Worm (Caenorhabditis elegans) whole organism, young adult: ENCODE results near the gene cest-9.2.

Experiments
- D2030.7 ChIP-seq: fragments of 200-800 bp; sonication (Bioruptor generic); IDR thresholded peaks from 2 replicates; pipeline ENCODE4 v1.3.6; 2022; ENCODE audit warnings: missing genetic modification reagents, missing genetic modification characterization, missing compliant biosample characterization
- F49E8.2 ChIP-seq: sonication (generic microtip); optimal IDR thresholded peaks from 3 replicates; lab custom pipeline; 2017; ENCODE audit warnings: missing genetic modification characterization, mild to moderate bottlenecking, missing compliant biosample characterization, antibody characterized with exemption, moderate library complexity; ENCODE audit not compliant: insufficient read depth
- F55B11.4 ChIP-seq: sonication (generic microtip); optimal IDR thresholded peaks from 2 replicates; lab custom pipeline; 2016; ENCODE audit warnings: missing compliant biosample characterization, missing genetic modification characterization, borderline replicate concordance; ENCODE audit not compliant: insufficient read depth
- K11D2.4 ChIP-seq: fragments of 200-800 bp; sonication (Bioruptor generic); IDR thresholded peaks from 2 replicates; pipeline ENCODE4 v1.3.6; 2022; ENCODE audit warnings: missing genetic modification reagents, missing genetic modification characterization, missing compliant biosample characterization
- K12H6.12 ChIP-seq: fragments of 200-800 bp; sonication (Bioruptor generic); optimal IDR thresholded peaks from 2 replicates; lab custom pipeline; 2018; ENCODE audit warnings: mild to moderate bottlenecking, missing genetic modification characterization, missing compliant biosample characterization
- T07F8.4 ChIP-seq: sonication (generic microtip); optimal IDR thresholded peaks from 2 replicates; lab custom pipeline; 2016; ENCODE audit warnings: mild to moderate bottlenecking, missing genetic modification characterization, moderate library complexity, missing compliant biosample characterization
- Y53G8AR.9 ChIP-seq: fragments of 200-800 bp; sonication (Bioruptor generic); conservative IDR thresholded peaks from 2 replicates; pipeline ENCODE4 v1.3.6; 2022; ENCODE audit warnings: missing genetic modification reagents, missing genetic modification characterization, missing compliant biosample characterization
- atf-7 ChIP-seq: sonication (generic microtip); optimal IDR thresholded peaks from 2 replicates; lab custom pipeline; 2017; ENCODE audit warnings: mild to moderate bottlenecking, missing genetic modification characterization, missing compliant biosample characterization
- athp-1 ChIP-seq: sonication (generic microtip); optimal IDR thresholded peaks from 2 replicates; lab custom pipeline; 2017; ENCODE audit warnings: mild to moderate bottlenecking, missing genetic modification characterization, missing compliant biosample characterization
- bed-1 ChIP-seq: fragments of 200-800 bp; sonication (Bioruptor generic); IDR thresholded peaks from 2 replicates; pipeline ENCODE4 v1.3.6; 2022; ENCODE audit warnings: missing genetic modification reagents, missing genetic modification characterization, missing compliant biosample characterization
- cebp-1 ChIP-seq, 2 experiments: fragments of 200-800 bp in 1 of 2; sonication (Bioruptor generic) in 1 of 2; sonication (generic microtip) in 1 of 2; IDR thresholded peaks in 1 of 2; optimal IDR thresholded peaks in 1 of 2; 2 replicates each; pipeline versions ENCODE4 v1.3.6 to Lab custom; 2017 to 2022; ENCODE audit warnings: missing compliant biosample characterization in 2 of 2, missing genetic modification characterization in 2 of 2, mild to moderate bottlenecking in 1 of 2, missing genetic modification reagents in 1 of 2, moderate library complexity in 1 of 2
- cebp-2 ChIP-seq: fragments of 200-800 bp; sonication (Bioruptor generic); IDR thresholded peaks from 2 replicates; pipeline ENCODE4 v1.3.6; 2022; ENCODE audit warnings: missing genetic modification characterization, missing compliant biosample characterization
- ceh-58 ChIP-seq: fragments of 200-800 bp; sonication (Bioruptor generic); IDR thresholded peaks from 2 replicates; pipeline ENCODE4 v1.3.6; 2022; ENCODE audit warnings: missing genetic modification characterization, missing compliant biosample characterization
- dpff-1 ChIP-seq: sonication (generic microtip); optimal IDR thresholded peaks from 2 replicates; lab custom pipeline; 2017; ENCODE audit warnings: mild to moderate bottlenecking, missing genetic modification characterization, missing compliant biosample characterization
- ets-4 ChIP-seq: fragments of 200-800 bp; sonication (Bioruptor generic); optimal IDR thresholded peaks from 2 replicates; lab custom pipeline; 2018; ENCODE audit warnings: mild to moderate bottlenecking, missing genetic modification characterization, missing compliant biosample characterization
- hmg-1.2 ChIP-seq: fragments of 200-800 bp; sonication (Bioruptor generic); IDR thresholded peaks from 2 replicates; pipeline ENCODE4 v1.3.6; 2022; ENCODE audit warnings: missing genetic modification reagents, missing genetic modification characterization, missing compliant biosample characterization
- hrde-1 ChIP-seq: sonication (generic microtip); optimal IDR thresholded peaks from 2 replicates; lab custom pipeline; 2016; ENCODE audit warnings: missing genetic modification characterization, mild to moderate bottlenecking, missing compliant biosample characterization, moderate library complexity, missing genotype, missing genetic modification reagents, borderline replicate concordance
- lag-1 ChIP-seq: fragments of 200-800 bp; sonication (Bioruptor generic); IDR thresholded peaks from 2 replicates; pipeline ENCODE4 v1.3.6; 2022; ENCODE audit warnings: missing genetic modification reagents, missing genetic modification characterization, missing compliant biosample characterization
- lin-26 ChIP-seq: fragments of 200-800 bp; sonication (Bioruptor generic); IDR thresholded peaks from 2 replicates; pipeline ENCODE4 v1.3.6; 2022; ENCODE audit warnings: missing genetic modification reagents, missing genetic modification characterization, missing compliant biosample characterization
- lin-40 ChIP-seq: sonication (generic microtip); optimal IDR thresholded peaks from 2 replicates; lab custom pipeline; 2016; ENCODE audit warnings: missing genetic modification characterization, mild to moderate bottlenecking, missing compliant biosample characterization, missing genotype, missing genetic modification reagents
- madf-3 ChIP-seq: fragments of 200-800 bp; sonication (Bioruptor generic); IDR thresholded peaks from 2 replicates; pipeline ENCODE4 v1.3.6; 2022; ENCODE audit warnings: missing genetic modification reagents, missing genetic modification characterization, missing compliant biosample characterization
- nhr-80 ChIP-seq: sonication (generic microtip); optimal IDR thresholded peaks from 2 replicates; lab custom pipeline; 2016; ENCODE audit warnings: missing genetic modification characterization, missing compliant biosample characterization
- pha-4 ChIP-seq: fragments of 150-350 bp; sonication (generic microtip); optimal IDR thresholded peaks from 2 replicates; lab custom pipeline; 2014; ENCODE audit warnings: missing biosample characterization, missing genetic modification reagents, missing genetic modification characterization
- rcor-1 ChIP-seq: fragments of 200-800 bp; sonication (Bioruptor generic); IDR thresholded peaks from 2 replicates; pipeline ENCODE4 v1.3.6; 2022; ENCODE audit warnings: missing genetic modification reagents, missing genetic modification characterization, missing compliant biosample characterization
- repo-1 ChIP-seq: sonication (generic microtip); optimal IDR thresholded peaks from 2 replicates; lab custom pipeline; 2017; ENCODE audit warnings: mild to moderate bottlenecking, missing genetic modification characterization, missing compliant biosample characterization
- rpc-1 ChIP-seq, 2 experiments: fragments of 150-350 bp in 1 of 2; sonication (generic microtip) in 1 of 2; optimal IDR thresholded peaks; 2 replicates each; lab custom pipeline; 2014 to 2018; ENCODE audit warnings: missing biosample characterization in 1 of 2, missing genetic modification characterization in 1 of 2, missing genetic modification reagents in 1 of 2, missing genotype in 1 of 2
- sdz-38 ChIP-seq: sonication (generic microtip); optimal IDR thresholded peaks from 2 replicates; lab custom pipeline; 2016; ENCODE audit warnings: missing genotype, missing genetic modification characterization, missing compliant biosample characterization
- somi-1 ChIP-seq: fragments of 200-800 bp; sonication (Bioruptor generic); optimal IDR thresholded peaks from 2 replicates; lab custom pipeline; 2018; ENCODE audit warnings: mild to moderate bottlenecking, missing genetic modification characterization, missing compliant biosample characterization
- tbp1 ChIP-seq: fragments of 200-800 bp; sonication (Bioruptor generic); optimal IDR thresholded peaks from 2 replicates; lab custom pipeline; 2018; ENCODE audit warnings: mild to moderate bottlenecking, missing genetic modification characterization, missing compliant biosample characterization
- unc-130 ChIP-seq: sonication (generic microtip); optimal IDR thresholded peaks from 2 replicates; lab custom pipeline; 2016; ENCODE audit warnings: missing genetic modification reagents, missing genetic modification characterization, missing compliant biosample characterization
- ztf-26 ChIP-seq: sonication (generic microtip); optimal IDR thresholded peaks from 2 replicates; lab custom pipeline; 2017; ENCODE audit warnings: missing genetic modification characterization, missing compliant biosample characterization
- ztf-28 ChIP-seq: fragments of 200-800 bp; sonication (Bioruptor generic); IDR thresholded peaks from 2 replicates; pipeline ENCODE4 v1.3.6; 2022; ENCODE audit warnings: missing genetic modification reagents, missing genetic modification characterization, missing compliant biosample characterization
- ztf-3 ChIP-seq: fragments of 200-800 bp; sonication (Bioruptor generic); optimal IDR thresholded peaks from 2 replicates; lab custom pipeline; 2018; ENCODE audit warnings: mild to moderate bottlenecking, missing genetic modification characterization, missing compliant biosample characterization

Gene cest-9.2

DNA sequence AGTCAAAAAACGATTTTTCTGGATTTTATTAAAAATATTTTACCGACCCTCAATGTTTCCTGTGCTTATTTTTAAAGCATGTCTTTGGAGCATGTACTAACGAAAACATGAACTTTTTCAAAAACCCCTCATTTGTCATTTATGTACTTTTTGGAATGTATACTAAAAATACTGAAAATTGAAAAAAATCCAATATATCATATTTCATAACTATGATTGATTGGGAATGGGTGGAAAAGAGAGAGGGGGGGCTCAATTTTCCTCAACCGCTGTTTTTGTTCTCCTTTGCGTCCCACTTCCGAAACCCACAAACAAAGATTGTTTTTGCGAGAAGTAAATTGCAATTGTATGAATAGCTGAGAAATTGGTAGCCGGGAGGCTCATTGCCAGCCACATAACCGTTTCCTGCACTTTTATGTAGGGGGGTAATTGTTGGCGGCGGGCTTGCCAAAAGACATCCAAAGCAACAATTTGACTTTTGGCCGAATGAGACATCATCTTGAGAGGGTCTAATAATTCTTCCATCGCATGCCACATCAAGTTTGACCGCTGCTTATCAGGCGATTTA is 42.0 kb upstream of the cest-9.2 start:
- no peak for TF ChIP-seq rpc-1 (optimal IDR thresholded peaks at IDR 0.05; lab: Kevin White, UChicago)
- no peak for TF ChIP-seq rpc-1 (tag; optimal IDR thresholded peaks at IDR 0.05; lab: Kevin White, UChicago)
- TF ChIP-seq atf-7 (tag; lab: Kevin White, UChicago), result no peak
- TF ChIP-seq madf-3 (GFP tag; lab: Robert Waterston, UW), result no peak
- TF ChIP-seq dpff-1 (tag; lab: Kevin White, UChicago), result no peak
- no peak for TF ChIP-seq D2030.7 (GFP tag; lab: Robert Waterston, UW)
- no peak for TF ChIP-seq repo-1 (tag; lab: Kevin White, UChicago)
- no peak for TF ChIP-seq F49E8.2
- TF ChIP-seq athp-1 (tag; lab: Kevin White, UChicago), result no peak

- TF ChIP-seq tbp1 (no peak), somi-1 (GFP tag; lab: Kevin White, UChicago) (no peak), lin-40 (tag; lab: Kevin White, UChicago) (peak; percentile 62), ztf-26 (tag; lab: Kevin White, UChicago) (peak; percentile 31)
Observed at ce11 chrX:12180681-12181080, 41.2 kb upstream of the cest-9.2 start.

ce11 chrX:12181606-12182005 is 40.3 kb upstream of the cest-9.2 start:
- peak; percentile 49 for TF ChIP-seq nhr-80
- TF ChIP-seq rcor-1 (GFP tag; lab: Robert Waterston, UW), result no peak

ce11 chrX:12182684-12183477 is 39.0 kb upstream of the cest-9.2 start:
- TF ChIP-seq T07F8.4 (tag; lab: Kevin White, UChicago) (no peak), ztf-3 (GFP tag; lab: Kevin White, UChicago) (no peak), Y53G8AR.9 (no peak), ztf-28 (no peak), ceh-58 (GFP tag; lab: Robert Waterston, UW) (no peak), cebp-2 (GFP tag; lab: Robert Waterston, UW) (no peak), somi-1 (GFP tag; lab: Kevin White, UChicago) (no peak)

DNA sequence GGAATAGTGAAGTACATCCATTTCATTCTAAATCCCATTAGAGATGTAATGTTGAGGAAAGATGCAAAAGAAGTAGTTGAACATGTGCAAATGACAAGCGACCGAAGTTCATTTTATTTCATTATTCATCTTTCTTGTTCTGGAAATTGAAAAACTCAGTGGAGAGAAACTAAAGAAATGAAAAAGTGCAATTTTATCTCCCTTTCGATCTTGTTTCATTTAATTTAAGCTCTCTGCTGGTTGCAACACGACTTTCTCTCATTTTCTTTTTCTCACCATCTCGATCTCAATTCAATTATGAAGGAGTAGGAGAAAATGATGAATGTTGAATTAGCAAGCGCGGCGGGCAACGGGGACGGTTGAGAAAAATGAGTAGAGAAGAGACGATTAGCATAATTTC is 37.5 kb upstream of the cest-9.2 start:
- TF ChIP-seq bed-1 (GFP tag; lab: Robert Waterston, UW), result no peak
- no peak for TF ChIP-seq unc-130 (GFP tag; lab: Kevin White, UChicago)
- no peak for TF ChIP-seq ets-4 (GFP tag; lab: Kevin White, UChicago)
- no peak for TF ChIP-seq lag-1 (GFP tag; lab: Robert Waterston, UW)
- no peak for TF ChIP-seq hrde-1 (tag; lab: Kevin White, UChicago)

- TF ChIP-seq F55B11.4 (tag; lab: Kevin White, UChicago) (no peak), pha-4 (tag; lab: Kevin White, UChicago) (no peak), hmg-1.2 (GFP tag; lab: Robert Waterston, UW) (0 out of 2 replicates have a peak, but pooled peaks have one; percentile 6), cebp-1 (GFP tag; IDR thresholded peaks at IDR 0.05; lab: Robert Waterston, UW) (no peak), cebp-1 (tag; optimal IDR thresholded peaks at IDR 0.05; lab: Kevin White, UChicago) (peak; percentile 52), sdz-38 (no peak), tbp1 (no peak), K12H6.12 (tag; lab: Kevin White, UChicago) (peak; percentile 53), nhr-80 (peak; percentile 80), K11D2.4 (GFP tag; lab: Robert Waterston, UW) (peak; percentile 74; the same call in 1 of the 2 replicates), lin-40 (tag; lab: Kevin White, UChicago) (peak; percentile 14), somi-1 (GFP tag; lab: Kevin White, UChicago) (peak; percentile 21), lin-26 (GFP tag; lab: Robert Waterston, UW) (peak; percentile 38; the same call in 1 of the 2 replicates)
Observed at ce11 chrX:12185847-12186559, 35.9 kb upstream of the cest-9.2 start.
